Fruit fly (Drosophila melanogaster) whole organism, adult: ENCODE measurements around the gene Mip.

Experiments used
- CG11617 ChIP-seq: fragments of 200-800 bp; sonication (Bioruptor generic); optimal IDR thresholded peaks from 2 replicates; lab custom pipeline; 2017; ENCODE audit warnings: mild to moderate bottlenecking, missing biosample characterization, missing genetic modification reagents, missing genetic modification characterization
- CG12768 ChIP-seq: fragments of 200-800 bp; sonication (Bioruptor generic); optimal IDR thresholded peaks from 2 replicates; lab custom pipeline; 2017; ENCODE audit warnings: missing biosample characterization, missing genetic modification characterization, mild to moderate bottlenecking, moderate library complexity, missing genetic modification reagents
- CG14711 ChIP-seq: fragments of 200-800 bp; sonication (Bioruptor generic); optimal IDR thresholded peaks from 2 replicates; lab custom pipeline; 2018; ENCODE audit warnings: missing biosample characterization, mild to moderate bottlenecking, missing genetic modification characterization, moderate library complexity
- CG1620 ChIP-seq: fragments of 200-800 bp; sonication (Bioruptor generic); optimal IDR thresholded peaks from 2 replicates; lab custom pipeline; 2016; ENCODE audit warnings: missing biosample characterization, missing genetic modification characterization
- CG5204 ChIP-seq: fragments of 200-800 bp; sonication (Bioruptor generic); optimal IDR thresholded peaks from 2 replicates; lab custom pipeline; 2016; ENCODE audit warnings: missing biosample characterization, missing genetic modification characterization
- CG7101 ChIP-seq: fragments of 200-800 bp; sonication (Bioruptor generic); optimal IDR thresholded peaks from 2 replicates; lab custom pipeline; 2018; ENCODE audit warnings: missing biosample characterization, mild to moderate bottlenecking, missing genetic modification characterization, moderate library complexity
- Crg-1 ChIP-seq: fragments of 200-800 bp; sonication (Bioruptor generic); optimal IDR thresholded peaks from 2 replicates; lab custom pipeline; 2016; ENCODE audit warnings: missing biosample characterization, missing genetic modification characterization
- Hr96 ChIP-seq: fragments of 200-800 bp; sonication (Bioruptor generic); optimal IDR thresholded peaks from 2 replicates; lab custom pipeline; 2016; ENCODE audit warnings: missing biosample characterization, missing genetic modification characterization
- bab1 ChIP-seq: fragments of 200-800 bp; sonication (Bioruptor generic); optimal IDR thresholded peaks from 3 replicates; lab custom pipeline; 2019; ENCODE audit warnings: missing biosample characterization, mild to moderate bottlenecking, missing genetic modification characterization, moderate library complexity
- cic ChIP-seq: fragments of 200-800 bp; sonication (Bioruptor generic); optimal IDR thresholded peaks from 2 replicates; lab custom pipeline; 2017; ENCODE audit warnings: missing biosample characterization, mild to moderate bottlenecking, missing genetic modification characterization, moderate library complexity
- cnc ChIP-seq, 2 experiments: fragments of >200 bp; optimal IDR thresholded peaks; 2 replicates each; lab custom pipeline; 2017
- kay ChIP-seq: fragments of 200-800 bp; sonication (Bioruptor generic); peaks from one replicate; lab custom pipeline; 2016; ENCODE audit warnings: missing biosample characterization, missing genetic modification characterization, borderline replicate concordance
- ovo ChIP-seq: fragments of 200-800 bp; sonication (Bioruptor generic); optimal IDR thresholded peaks from 2 replicates; lab custom pipeline; 2016; ENCODE audit warnings: missing biosample characterization, missing genetic modification characterization
- tj ChIP-seq: fragments of 200-800 bp; sonication (Bioruptor generic); optimal IDR thresholded peaks from 3 replicates; lab custom pipeline; 2017; ENCODE audit warnings: missing biosample characterization, mild to moderate bottlenecking, missing genetic modification characterization, moderate library complexity

- TF ChIP-seq Crg-1 = no peak
- no peak for TF ChIP-seq kay (GFP tag; lab: Kevin White, UChicago)
- TF ChIP-seq CG5204 (GFP tag; lab: Kevin White, UChicago) = no peak
- no peak for TF ChIP-seq CG12768 (GFP tag; lab: Kevin White, UChicago)
- TF ChIP-seq CG14711 (tag; lab: Kevin White, UChicago) = no peak
- no peak for TF ChIP-seq CG1620 (GFP tag; lab: Kevin White, UChicago)
- no peak for TF ChIP-seq CG11617 (GFP tag; lab: Kevin White, UChicago)
- TF ChIP-seq tj (GFP tag; lab: Kevin White, UChicago) = no peak
- TF ChIP-seq cic (GFP tag; lab: Kevin White, UChicago) = no peak
- TF ChIP-seq Hr96 (GFP tag; lab: Kevin White, UChicago) = no peak
- TF ChIP-seq CG7101 (tag; lab: Kevin White, UChicago) = no peak
- no peak for TF ChIP-seq bab1
- TF ChIP-seq cnc (optimal IDR thresholded peaks at IDR 0.05; lab: Kevin White, UChicago) = no peak
- no peak for TF ChIP-seq ovo (GFP tag; lab: Kevin White, UChicago)
Measured at dm6 chr3L:17374956-17375621, 25.6 kb upstream of the Mip start.
